Worm (Caenorhabditis elegans): ENCODE measurements around the gene C17B7.4.

C17B7.4 gene

DNA sequence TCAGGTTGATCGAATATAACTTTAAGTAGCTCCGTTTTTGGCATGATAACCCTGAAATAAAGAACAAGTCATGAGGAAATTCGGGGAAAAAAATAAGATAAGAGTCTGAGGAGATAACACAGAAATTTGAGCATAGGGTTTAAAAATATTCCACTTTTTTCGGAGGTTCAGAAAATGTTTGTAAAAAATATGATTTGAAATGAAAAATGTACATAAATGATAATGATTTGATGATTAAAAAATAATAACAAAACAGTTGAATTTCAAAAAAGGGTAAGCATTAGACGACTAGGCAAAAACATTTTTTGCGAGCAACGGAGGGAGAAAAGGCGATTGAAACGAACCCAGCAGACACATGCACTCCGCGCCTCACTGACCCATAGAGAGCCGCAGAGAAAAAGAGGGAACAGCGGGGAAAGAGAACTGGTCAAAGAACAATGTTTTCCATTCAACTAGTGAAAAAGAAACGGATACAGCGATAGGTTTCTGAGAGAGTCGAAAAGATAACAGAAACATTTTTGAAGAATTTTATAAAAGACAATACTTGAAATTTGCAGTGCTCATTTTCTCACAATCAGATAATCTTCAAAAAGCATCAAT lies 26.9 kb upstream of the C17B7.4 start, which contains the start of gene arrd-18:
Gene arrd-18, minus strand, starts transcription at position 51 of the 600 bp plus-strand sequence.
- TF ChIP-seq mbf-1 (tag; optimal IDR thresholded peaks at IDR 0.05) (no peak), nhr-129 (tag; optimal IDR thresholded peaks at IDR 0.05) (no peak), dmd-4 (tag; optimal IDR thresholded peaks at IDR 0.05) (no peak), aly-2 (tag; optimal IDR thresholded peaks at IDR 0.05) (no peak), ZK546.5 (tag; optimal IDR thresholded peaks at IDR 0.05) (no peak), lin-13 (GFP tag; optimal IDR thresholded peaks at IDR 0.05) (no peak), ama-1 (optimal IDR thresholded peaks at IDR 0.05) (no peak), lsy-2 (tag; optimal IDR thresholded peaks at IDR 0.05) (peak in 1 of 2 experiments; percentile 43), C34F6.9 (tag; optimal IDR thresholded peaks at IDR 0.05) (peak; percentile 59), nhr-237 (tag; optimal IDR thresholded peaks at IDR 0.05) (no peak), F13H6.1 (tag; optimal IDR thresholded peaks at IDR 0.05) (peak; percentile 83), unc-55 (GFP tag; optimal IDR thresholded peaks at IDR 0.05) (peak; percentile 40), Y55F3AM.14 (GFP tag; optimal IDR thresholded peaks at IDR 0.05) (no peak), nhr-12 (tag; optimal IDR thresholded peaks at IDR 0.05) (no peak), mab-5 (tag; optimal IDR thresholded peaks at IDR 0.05) (no peak), ztf-11 (tag; optimal IDR thresholded peaks at IDR 0.05) (no peak), ceh-82 (tag; optimal IDR thresholded peaks at IDR 0.05) (no peak), lin-11 (tag; optimal IDR thresholded peaks at IDR 0.05) (no peak), unc-39 (tag; optimal IDR thresholded peaks at IDR 0.05) (no peak), nhr-6 (tag; optimal IDR thresholded peaks at IDR 0.05) (no peak), fos-1 (tag; optimal IDR thresholded peaks at IDR 0.05) (no peak), nhr-21 (tag; optimal IDR thresholded peaks at IDR 0.05) (no peak), elt-3 (tag; optimal IDR thresholded peaks at IDR 0.05) (no peak), nhr-10 (tag; optimal IDR thresholded peaks at IDR 0.05) (no peak), sma-9 (GFP tag; optimal IDR thresholded peaks at IDR 0.05) (peak; percentile 87), sma-9 (tag; optimal IDR thresholded peaks at IDR 0.05) (no peak), nhr-77 (tag; optimal IDR thresholded peaks at IDR 0.05) (no peak)

DNA sequence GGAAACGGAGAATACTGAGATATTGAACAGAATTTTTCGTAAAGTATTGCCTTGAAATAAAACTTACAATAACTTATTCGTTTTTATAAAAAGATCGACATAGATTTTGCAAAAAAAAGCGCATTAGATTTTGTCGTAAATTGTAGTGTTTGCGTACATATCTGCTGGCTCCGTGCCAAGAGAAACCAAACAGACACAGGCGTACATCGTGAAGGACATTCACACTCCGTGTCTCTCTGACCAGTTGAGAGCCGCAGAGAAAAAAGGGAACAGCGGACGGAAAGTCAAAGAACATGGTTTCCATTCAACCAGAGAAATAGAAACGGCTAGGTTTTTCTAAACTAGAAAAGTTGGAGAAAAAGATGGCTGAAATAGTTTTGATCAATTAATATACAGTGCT lies 23.8 kb upstream of the C17B7.4 start, which contains the start of gene arrd-19:
Gene arrd-19, minus strand, starts transcription at position 209 of the 400 bp plus-strand sequence.
- TF ChIP-seq snpc-4 (tag; optimal IDR thresholded peaks at IDR 0.05), result peak; percentile 31
- TF ChIP-seq ceh-82 (tag; optimal IDR thresholded peaks at IDR 0.05), result no peak
- TF ChIP-seq skn-1 (tag; optimal IDR thresholded peaks at IDR 0.05), result no peak
- TF ChIP-seq mab-5 (tag; optimal IDR thresholded peaks at IDR 0.05), result no peak
- TF ChIP-seq lsy-2 (tag; optimal IDR thresholded peaks at IDR 0.05), result peak; percentile 41 to 88
- TF ChIP-seq nhr-77 (tag; optimal IDR thresholded peaks at IDR 0.05), result no peak
- no peak for TF ChIP-seq nhr-11 (tag; optimal IDR thresholded peaks at IDR 0.05)
- peak; percentile 68 for TF ChIP-seq blmp-1 (tag; optimal IDR thresholded peaks at IDR 0.05; ENCODE audit: insufficient read depth)
- TF ChIP-seq elt-3 (tag; optimal IDR thresholded peaks at IDR 0.05), result no peak
- peak; percentile 98 for TF ChIP-seq sma-9 (GFP tag; optimal IDR thresholded peaks at IDR 0.05)
- TF ChIP-seq sma-9 (tag; optimal IDR thresholded peaks at IDR 0.05), result no peak
- TF ChIP-seq ceh-16 (tag; optimal IDR thresholded peaks at IDR 0.05), result no peak
- TF ChIP-seq nhr-21 (tag; optimal IDR thresholded peaks at IDR 0.05), result peak; percentile 82
- no peak for TF ChIP-seq ztf-1 (GFP tag; conservative IDR thresholded peaks at IDR 0.05)
- TF ChIP-seq nhr-237 (tag; optimal IDR thresholded peaks at IDR 0.05), result no peak
- TF ChIP-seq lin-13 (GFP tag; optimal IDR thresholded peaks at IDR 0.05), result peak; percentile 76
- TF ChIP-seq mdl-1 (tag; optimal IDR thresholded peaks at IDR 0.05), result peak; percentile 58 to 65
- TF ChIP-seq R02D3.7 (tag; optimal IDR thresholded peaks at IDR 0.05), result no peak
- no peak for TF ChIP-seq ztf-11 (tag; optimal IDR thresholded peaks at IDR 0.05)
- no peak for TF ChIP-seq ama-1 (optimal IDR thresholded peaks at IDR 0.05)
- TF ChIP-seq peb-1 (tag; optimal IDR thresholded peaks at IDR 0.05), result no peak
- TF ChIP-seq alr-1 (tag; optimal IDR thresholded peaks at IDR 0.05), result no peak
- no peak for TF ChIP-seq ZK546.5 (tag; optimal IDR thresholded peaks at IDR 0.05)
- peak; percentile 47 for TF ChIP-seq gmeb-1 (tag; optimal IDR thresholded peaks at IDR 0.05)
- TF ChIP-seq dmd-4 (tag; optimal IDR thresholded peaks at IDR 0.05), result no peak
- no peak for TF ChIP-seq elt-1 (tag; optimal IDR thresholded peaks at IDR 0.05)
- TF ChIP-seq F13H6.1 (tag; optimal IDR thresholded peaks at IDR 0.05), result peak; percentile 91
- no peak for TF ChIP-seq Y55F3AM.14 (GFP tag; optimal IDR thresholded peaks at IDR 0.05)
- peak; percentile 91 for TF ChIP-seq C34F6.9 (tag; optimal IDR thresholded peaks at IDR 0.05)
- no peak for TF ChIP-seq unc-62 (GFP tag; optimal IDR thresholded peaks at IDR 0.05)
- no peak for TF ChIP-seq nhr-12 (tag; optimal IDR thresholded peaks at IDR 0.05)
- peak; percentile 80 for TF ChIP-seq nhr-129 (tag; optimal IDR thresholded peaks at IDR 0.05)
- peak; percentile 24 for TF ChIP-seq lin-11 (tag; optimal IDR thresholded peaks at IDR 0.05)
- peak; percentile 84 for TF ChIP-seq nhr-25 (tag; optimal IDR thresholded peaks at IDR 0.05)
- TF ChIP-seq fos-1 (tag; optimal IDR thresholded peaks at IDR 0.05), result peak; percentile 72
- peak; percentile 64 for TF ChIP-seq sem-4 (tag; optimal IDR thresholded peaks at IDR 0.05)
- peak; percentile 40 for TF ChIP-seq ztf-4 (tag; optimal IDR thresholded peaks at IDR 0.05)
- no peak for TF ChIP-seq nhr-10 (tag; optimal IDR thresholded peaks at IDR 0.05)
- TF ChIP-seq unc-39 (tag; optimal IDR thresholded peaks at IDR 0.05), result no peak
- TF ChIP-seq lin-39 (tag; optimal IDR thresholded peaks at IDR 0.05), result no peak
- peak; percentile 80 for TF ChIP-seq crh-2 (tag; optimal IDR thresholded peaks at IDR 0.05)
- no peak for TF ChIP-seq nhr-23 (tag; optimal IDR thresholded peaks at IDR 0.05)
- TF ChIP-seq zag-1 (tag; optimal IDR thresholded peaks at IDR 0.05), result peak; percentile 64
- TF ChIP-seq mbf-1 (tag; optimal IDR thresholded peaks at IDR 0.05), result no peak
- peak; percentile 78 for TF ChIP-seq egl-27 (tag; optimal IDR thresholded peaks at IDR 0.05)
- peak; percentile 72 for TF ChIP-seq sma-3 (GFP tag; optimal IDR thresholded peaks at IDR 0.05)
- TF ChIP-seq nhr-6 (tag; optimal IDR thresholded peaks at IDR 0.05), result peak; percentile 76

Measured in whole organism, L2 larva.